Fruit fly (Drosophila melanogaster) whole organism, embryonic: Measurements from ENCODE around the gene CG3534.

ENCODE experiments used
- Atf6 ChIP-seq: fragments of 200-800 bp; sonication (Bioruptor generic); IDR thresholded peaks from 2 replicates; pipeline ENCODE4 v1.3.6; 2022; ENCODE audit warnings: missing biosample characterization, missing genetic modification characterization
- BtbVII ChIP-seq: fragments of 200-800 bp; sonication (Bioruptor generic); optimal IDR thresholded peaks from 3 replicates; lab custom pipeline; 2017; ENCODE audit warnings: missing biosample characterization, mild to moderate bottlenecking, missing genetic modification characterization
- CG10462 ChIP-seq: fragments of 200-800 bp; sonication (Bioruptor generic); optimal IDR thresholded peaks from 2 replicates; lab custom pipeline; 2016; ENCODE audit warnings: missing biosample characterization, missing genetic modification characterization
- CG11085 ChIP-seq: fragments of 200-800 bp; sonication (Bioruptor generic); IDR thresholded peaks from 2 replicates; pipeline ENCODE4 v1.3.6; 2022; ENCODE audit warnings: missing biosample characterization, missing genetic modification characterization
- CG15696 ChIP-seq: fragments of 200-800 bp; sonication (Bioruptor generic); optimal IDR thresholded peaks from 2 replicates; lab custom pipeline; 2019; ENCODE audit warnings: missing biosample characterization, mild to moderate bottlenecking, missing genetic modification characterization, moderate library complexity
- CG1603 ChIP-seq: fragments of 200-800 bp; sonication (Bioruptor generic); optimal IDR thresholded peaks from 2 replicates; lab custom pipeline; 2019; ENCODE audit warnings: missing biosample characterization, mild to moderate bottlenecking, missing genetic modification characterization, moderate library complexity
- CG16815 ChIP-seq: fragments of 200-800 bp; sonication (Bioruptor generic); optimal IDR thresholded peaks from 3 replicates; lab custom pipeline; 2017; ENCODE audit warnings: missing biosample characterization, mild to moderate bottlenecking, missing genetic modification characterization
- CG17568 ChIP-seq: fragments of 200-800 bp; sonication (Bioruptor generic); optimal IDR thresholded peaks from 2 replicates; lab custom pipeline; 2018; ENCODE audit warnings: missing biosample characterization, mild to moderate bottlenecking, missing genetic modification characterization, moderate library complexity
- CG17612 ChIP-seq: fragments of 200-800 bp; sonication (Bioruptor generic); IDR thresholded peaks from 2 replicates; pipeline ENCODE4 v1.3.6; 2022; ENCODE audit warnings: missing biosample characterization, missing genetic modification characterization
- CG2889 ChIP-seq: fragments of 200-800 bp; sonication (Bioruptor generic); IDR thresholded peaks from 3 replicates; pipeline ENCODE4 v1.3.6; 2022; ENCODE audit warnings: missing biosample characterization, missing genetic modification characterization
- CG30020 ChIP-seq: fragments of 200-800 bp; optimal IDR thresholded peaks from 2 replicates; lab custom pipeline; 2019; ENCODE audit warnings: missing biosample characterization, mild to moderate bottlenecking, missing genetic modification characterization, moderate library complexity
- CG33213 ChIP-seq: fragments of 200-800 bp; sonication (Bioruptor generic); optimal IDR thresholded peaks from 3 replicates; lab custom pipeline; 2016; ENCODE audit warnings: missing biosample characterization, missing genetic modification characterization
- CG42726 ChIP-seq: fragments of 200-800 bp; sonication (Bioruptor generic); IDR thresholded peaks from 2 replicates; pipeline ENCODE4 v1.3.6; 2022; ENCODE audit warnings: missing biosample characterization, missing genetic modification characterization; ENCODE audit not compliant: partially characterized antibody
- CG6175 ChIP-seq: fragments of 200-800 bp; sonication (Bioruptor generic); IDR thresholded peaks from 3 replicates; pipeline ENCODE4 v1.3.6; 2022; ENCODE audit warnings: missing biosample characterization, missing genetic modification characterization
- CG6654 ChIP-seq: fragments of 200-800 bp; sonication (Bioruptor generic); optimal IDR thresholded peaks from 2 replicates; lab custom pipeline; 2017; ENCODE audit warnings: missing biosample characterization, mild to moderate bottlenecking, missing genetic modification characterization
- CG7556 ChIP-seq: fragments of 200-800 bp; sonication (Bioruptor generic); optimal IDR thresholded peaks from 2 replicates; lab custom pipeline; 2017; ENCODE audit warnings: missing biosample characterization, mild to moderate bottlenecking, missing genetic modification characterization
- CG8944 ChIP-seq: fragments of 200-800 bp; sonication (Bioruptor generic); optimal IDR thresholded peaks from 3 replicates; lab custom pipeline; 2016; ENCODE audit warnings: missing biosample characterization, missing genetic modification characterization
- D19A ChIP-seq: fragments of 200-800 bp; optimal IDR thresholded peaks from 3 replicates; lab custom pipeline; 2019; ENCODE audit warnings: missing biosample characterization, mild to moderate bottlenecking, missing genetic modification characterization, moderate library complexity
- Fer2 ChIP-seq: fragments of 200-800 bp; sonication (Bioruptor generic); optimal IDR thresholded peaks from 2 replicates; lab custom pipeline; 2018; ENCODE audit warnings: missing biosample characterization, mild to moderate bottlenecking, missing genetic modification characterization, moderate library complexity
- Hr78 ChIP-seq, 2 experiments: fragments of 200-800 bp in 1 of 2; fragments of >200 bp in 1 of 2; sonication (Bioruptor generic) in 1 of 2; optimal IDR thresholded peaks; 2 replicates each; lab custom pipeline; 2017 to 2019; ENCODE audit warnings: missing biosample characterization in 2 of 2, missing genetic modification characterization in 2 of 2, mild to moderate bottlenecking in 1 of 2, moderate library complexity in 1 of 2
- Lpt ChIP-seq: fragments of >200 bp; optimal IDR thresholded peaks from 2 replicates; lab custom pipeline; 2018; ENCODE audit warnings: missing biosample characterization, missing genetic modification characterization
- MESR4 ChIP-seq: fragments of 200-800 bp; sonication (Bioruptor generic); optimal IDR thresholded peaks from 2 replicates; lab custom pipeline; 2018; ENCODE audit warnings: missing biosample characterization, mild to moderate bottlenecking, missing genetic modification characterization, moderate library complexity
- Mad ChIP-seq: fragments of 200-800 bp; sonication (Bioruptor generic); optimal IDR thresholded peaks from 2 replicates; lab custom pipeline; 2016; ENCODE audit warnings: missing biosample characterization, missing genetic modification characterization
- Mes4 ChIP-seq: fragments of 200-800 bp; sonication (Bioruptor generic); optimal IDR thresholded peaks from 2 replicates; lab custom pipeline; 2016; ENCODE audit warnings: missing biosample characterization, missing genetic modification characterization
- Ptx1 ChIP-seq: fragments of 200-800 bp; sonication (Bioruptor generic); IDR thresholded peaks from 2 replicates; pipeline ENCODE4 v1.3.6; 2022; ENCODE audit warnings: missing biosample characterization, missing genetic modification characterization
- Taf1 ChIP-seq: fragments of 200-800 bp; sonication (Bioruptor generic); IDR thresholded peaks from 2 replicates; pipeline ENCODE4 v1.3.6; 2022; ENCODE audit warnings: missing biosample characterization, missing genetic modification characterization
- ap ChIP-seq: fragments of 200-800 bp; sonication (Bioruptor generic); IDR thresholded peaks from 2 replicates; pipeline ENCODE4 v1.3.6; 2022; ENCODE audit warnings: missing biosample characterization, missing genetic modification characterization
- bab2 ChIP-seq: fragments of 200-800 bp; sonication (Bioruptor generic); optimal IDR thresholded peaks from 2 replicates; lab custom pipeline; 2016; ENCODE audit warnings: missing biosample characterization, missing genetic modification characterization
- chm ChIP-seq: fragments of 200-800 bp; sonication (Bioruptor generic); IDR thresholded peaks from 2 replicates; pipeline ENCODE4 v1.3.6; 2022; ENCODE audit warnings: missing biosample characterization, missing genetic modification characterization
- corto ChIP-seq: fragments of 200-800 bp; sonication (Bioruptor generic); optimal IDR thresholded peaks from 2 replicates; lab custom pipeline; 2016; ENCODE audit warnings: missing biosample characterization, mild to moderate bottlenecking, missing genetic modification characterization, moderate library complexity
- crp ChIP-seq, 2 experiments: fragments of 200-800 bp; sonication (Bioruptor generic); optimal IDR thresholded peaks; 2 replicates in 1 of 2; 3 replicates in 1 of 2; lab custom pipeline; 2017; ENCODE audit warnings: missing biosample characterization in 2 of 2, missing genetic modification characterization in 2 of 2, mild to moderate bottlenecking in 1 of 2, moderate library complexity in 1 of 2
- danr ChIP-seq: fragments of 200-800 bp; sonication (Bioruptor generic); IDR thresholded peaks from 2 replicates; pipeline ENCODE4 v1.3.6; 2022; ENCODE audit warnings: missing biosample characterization, missing genetic modification characterization
- eyg ChIP-seq: fragments of 200-800 bp; sonication (Bioruptor generic); optimal IDR thresholded peaks from 3 replicates; lab custom pipeline; 2016; ENCODE audit warnings: missing biosample characterization, missing genetic modification characterization
- fd64A ChIP-seq: fragments of 200-800 bp; sonication (Bioruptor generic); optimal IDR thresholded peaks from 3 replicates; lab custom pipeline; 2018; ENCODE audit warnings: missing biosample characterization, mild to moderate bottlenecking, missing genetic modification characterization
- gcm2 ChIP-seq: fragments of 200-800 bp; sonication (Bioruptor generic); optimal IDR thresholded peaks from 2 replicates; lab custom pipeline; 2016; ENCODE audit warnings: missing biosample characterization, missing genetic modification characterization
- jumu ChIP-seq: fragments of 200-800 bp; sonication (Bioruptor generic); optimal IDR thresholded peaks from 3 replicates; lab custom pipeline; 2016; ENCODE audit warnings: missing biosample characterization, missing genetic modification characterization
- lab ChIP-seq: fragments of 200-800 bp; sonication (Bioruptor generic); optimal IDR thresholded peaks from 3 replicates; lab custom pipeline; 2017; ENCODE audit warnings: missing biosample characterization, missing genetic modification characterization, mild to moderate bottlenecking, moderate library complexity, missing genetic modification reagents
- luna ChIP-seq: fragments of 200-800 bp; sonication (Bioruptor generic); optimal IDR thresholded peaks from 2 replicates; lab custom pipeline; 2016; ENCODE audit warnings: missing biosample characterization, missing genetic modification characterization
- p53 ChIP-seq: fragments of 200-800 bp; sonication (Bioruptor generic); optimal IDR thresholded peaks from 2 replicates; lab custom pipeline; 2016; ENCODE audit warnings: missing biosample characterization, missing genetic modification characterization
- pnt ChIP-seq: fragments of 200-800 bp; sonication (Bioruptor generic); optimal IDR thresholded peaks from 3 replicates; lab custom pipeline; 2016; ENCODE audit warnings: missing biosample characterization, missing genetic modification characterization
- pros ChIP-seq: fragments of 200-800 bp; sonication (Bioruptor generic); optimal IDR thresholded peaks from 3 replicates; lab custom pipeline; 2019; ENCODE audit warnings: missing biosample characterization, mild to moderate bottlenecking, missing genetic modification characterization, moderate library complexity
- rib ChIP-seq: fragments of 200-800 bp; sonication (Bioruptor generic); IDR thresholded peaks from 2 replicates; pipeline ENCODE4 v1.3.6; 2022; ENCODE audit warnings: missing biosample characterization, missing genetic modification characterization
- stwl ChIP-seq: fragments of 200-800 bp; sonication (Bioruptor generic); optimal IDR thresholded peaks from 3 replicates; lab custom pipeline; 2018; ENCODE audit warnings: missing biosample characterization, mild to moderate bottlenecking, missing genetic modification characterization, moderate library complexity
- tna ChIP-seq: fragments of 200-800 bp; sonication (Bioruptor generic); IDR thresholded peaks from 2 replicates; pipeline ENCODE4 v1.3.6; 2022; ENCODE audit warnings: missing biosample characterization, missing genetic modification characterization; ENCODE audit not compliant: partially characterized antibody
- twi ChIP-seq: fragments of 200-800 bp; optimal IDR thresholded peaks from 2 replicates; lab custom pipeline; 2019; ENCODE audit warnings: missing biosample characterization, mild to moderate bottlenecking, missing genetic modification characterization, moderate library complexity
- zf30C ChIP-seq: fragments of 200-800 bp; sonication (Bioruptor generic); optimal IDR thresholded peaks from 3 replicates; lab custom pipeline; 2018; ENCODE audit warnings: missing biosample characterization, mild to moderate bottlenecking, missing genetic modification characterization
- zfh2 ChIP-seq: fragments of 200-800 bp; sonication (Bioruptor generic); optimal IDR thresholded peaks from 2 replicates; lab custom pipeline; 2016; ENCODE audit warnings: missing biosample characterization, missing genetic modification characterization

The CG3534 gene

DNA sequence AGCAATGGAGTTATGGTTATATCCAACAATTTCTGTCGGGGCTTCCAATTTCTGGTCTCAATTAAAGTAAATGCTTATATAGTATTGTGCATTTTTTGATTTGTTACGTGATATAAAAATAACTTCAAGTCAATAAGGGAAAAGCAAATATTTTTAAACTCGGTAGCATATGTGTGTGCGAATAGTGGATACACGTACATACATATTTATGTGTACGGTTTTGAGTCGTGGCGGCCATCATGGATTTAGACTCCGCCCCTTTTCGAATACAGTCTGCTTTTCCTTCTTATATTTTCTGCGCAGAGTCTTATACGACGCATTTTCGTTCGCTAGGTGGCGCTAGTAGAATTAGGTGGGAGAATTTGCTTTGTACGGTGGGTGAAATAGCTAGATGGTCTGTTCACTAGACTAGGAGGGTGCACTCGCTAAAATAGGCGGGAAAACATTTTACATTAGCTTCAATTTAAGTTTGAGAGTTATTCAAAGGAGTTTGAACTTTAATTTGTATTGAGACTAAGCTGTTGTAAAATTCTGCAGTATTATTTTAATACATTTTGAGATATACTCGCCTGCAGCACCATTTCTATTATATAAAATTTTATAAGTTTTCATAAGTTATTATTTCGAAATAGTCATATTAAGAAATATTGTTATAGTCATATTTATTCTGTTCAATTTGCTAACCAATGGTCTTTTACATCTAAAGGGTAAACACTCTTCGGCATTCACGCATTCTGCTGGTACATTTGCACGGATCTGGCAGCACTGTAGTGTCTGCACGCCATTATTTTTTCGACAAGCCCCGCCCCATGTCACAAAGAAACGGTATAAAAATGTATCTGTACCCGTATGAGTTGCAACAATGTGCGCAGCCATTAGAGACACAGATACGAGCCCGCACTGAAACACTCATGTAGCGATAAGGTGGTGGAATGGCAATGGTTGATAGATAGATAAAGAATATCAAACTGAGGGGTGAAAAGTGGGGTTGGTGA, 26.6 kb upstream of the CG3534 start (continued):
- no peak for TF ChIP-seq BtbVII
- no peak for TF ChIP-seq CG17612 (GFP tag; lab: Robert Waterston, UW)
- no peak for TF ChIP-seq fd64A (GFP tag; lab: Kevin White, UChicago)
- no peak for TF ChIP-seq MESR4 (GFP tag; lab: Kevin White, UChicago)
- TF ChIP-seq Mad (GFP tag; lab: Kevin White, UChicago), result peak; percentile 9
- peak; percentile 65 for TF ChIP-seq CG10462 (GFP tag; lab: Kevin White, UChicago)
- TF ChIP-seq crp (GFP tag; optimal IDR thresholded peaks at IDR 0.05; lab: Kevin White, UChicago), result no peak
- no peak for TF ChIP-seq stwl (tag; lab: Kevin White, UChicago)
- TF ChIP-seq tna (GFP tag; lab: Robert Waterston, UW), result no peak; the same call in 1 of the 2 replicates
- peak; percentile 100 for TF ChIP-seq D19A
- TF ChIP-seq Mes4, result no peak
- no peak; the same call in 1 of the 2 replicates for TF ChIP-seq CG11085
- no peak for TF ChIP-seq CG8944 (GFP tag; lab: Kevin White, UChicago)
- peak; percentile 31 for TF ChIP-seq pnt
- TF ChIP-seq Taf1 (GFP tag; lab: Robert Waterston, UW), result 0 out of 2 replicates have a peak, but pooled peaks have one; percentile 13
- TF ChIP-seq gcm2, result no peak
- TF ChIP-seq bab2, result peak; percentile 10
- TF ChIP-seq chm (GFP tag; lab: Robert Waterston, UW), result peak; percentile 35
- no peak for TF ChIP-seq corto (GFP tag; lab: Kevin White, UChicago)
- TF ChIP-seq Atf6 (GFP tag; lab: Robert Waterston, UW), result peak; percentile 75
- 0 out of 2 replicates have a peak, but pooled peaks have one; percentile 45 for TF ChIP-seq rib (GFP tag; lab: Robert Waterston, UW)
- peak; percentile 61; the same call in 1 of the 2 replicates for TF ChIP-seq CG42726 (GFP tag; lab: Robert Waterston, UW)
- peak; percentile 2 for TF ChIP-seq CG16815
- TF ChIP-seq Lpt, result no peak
- TF ChIP-seq jumu, result no peak
- no peak for TF ChIP-seq CG1603 (tag; lab: Kevin White, UChicago)
- peak; percentile 42 for TF ChIP-seq CG6654
- TF ChIP-seq twi (tag; lab: Kevin White, UChicago), result peak; percentile 15
- no peak for TF ChIP-seq danr (GFP tag; lab: Robert Waterston, UW)
- peak; percentile 45 for TF ChIP-seq Ptx1 (GFP tag; lab: Robert Waterston, UW)
- peak; percentile 35; the same call in 1 of the 2 replicates for TF ChIP-seq ap
- TF ChIP-seq zf30C, result no peak
- no peak for TF ChIP-seq zfh2 (GFP tag; lab: Kevin White, UChicago)
- TF ChIP-seq CG15696 (tag; lab: Kevin White, UChicago), result peak; percentile 67
- no peak for TF ChIP-seq p53
- TF ChIP-seq CG17568 (GFP tag; lab: Kevin White, UChicago), result peak; percentile 5
- TF ChIP-seq CG33213 (GFP tag; lab: Kevin White, UChicago), result no peak
- TF ChIP-seq CG30020 (tag; lab: Kevin White, UChicago), result no peak
- no peak for TF ChIP-seq pros (GFP tag; lab: Kevin White, UChicago)
- no peak for TF ChIP-seq luna (GFP tag; lab: Kevin White, UChicago)
- TF ChIP-seq Fer2 (tag; lab: Kevin White, UChicago), result peak; percentile 38
- TF ChIP-seq eyg (GFP tag; lab: Kevin White, UChicago), result no peak
- TF ChIP-seq CG7556 (GFP tag; lab: Kevin White, UChicago), result no peak
- no peak for TF ChIP-seq Hr78 (GFP tag; optimal IDR thresholded peaks at IDR 0.05; lab: Kevin White, UChicago)
- TF ChIP-seq lab (GFP tag; lab: Kevin White, UChicago), result no peak
- peak; percentile 64; the same call in 2 of the 3 replicates for TF ChIP-seq CG2889 (GFP tag; lab: Robert Waterston, UW)
- TF ChIP-seq CG6175, result peak; percentile 55; the same call in 1 of the 3 replicates
